Fruit fly (Drosophila melanogaster) whole organism, wandering third instar larva: ENCODE measurements around the gene sala.

Experiments used
- CrebA ChIP-seq: fragments of 200-800 bp; sonication (Bioruptor generic); optimal IDR thresholded peaks from 2 replicates; lab custom pipeline; 2016; ENCODE audit warnings: missing biosample characterization, mild to moderate bottlenecking, missing genetic modification characterization, borderline replicate concordance
- Hnf4 ChIP-seq: fragments of 200-800 bp; sonication (Bioruptor generic); optimal IDR thresholded peaks from 2 replicates; lab custom pipeline; 2016; ENCODE audit warnings: missing biosample characterization, mild to moderate bottlenecking, missing genetic modification characterization
- Hr83 ChIP-seq: fragments of 200-300 bp; sonication (Bioruptor generic); optimal IDR thresholded peaks from 2 replicates; lab custom pipeline; 2016; ENCODE audit warnings: missing biosample characterization, mild to moderate bottlenecking, missing genetic modification characterization, moderate library complexity; ENCODE audit not compliant: poor library complexity, severe bottlenecking
- Mio ChIP-seq: sonication (Bioruptor generic); optimal IDR thresholded peaks from 2 replicates; lab custom pipeline; 2016; ENCODE audit warnings: missing biosample characterization, missing genetic modification characterization
- Myc ChIP-seq: fragments of >200 bp; optimal IDR thresholded peaks from 2 replicates; lab custom pipeline; 2017
- OdsH ChIP-seq: fragments of 200-800 bp; sonication (Bioruptor generic); optimal IDR thresholded peaks from 2 replicates; lab custom pipeline; 2016; ENCODE audit warnings: missing biosample characterization, mild to moderate bottlenecking, missing genetic modification characterization
- jim ChIP-seq: fragments of 175-275, 200-325 bp; sonication (Bioruptor generic); optimal IDR thresholded peaks from 2 replicates; lab custom pipeline; 2016; ENCODE audit warnings: missing biosample characterization, mild to moderate bottlenecking, missing genetic modification characterization
- psq ChIP-seq: fragments of 200-800 bp; sonication (Bioruptor generic); optimal IDR thresholded peaks from 3 replicates; lab custom pipeline; 2017; ENCODE audit warnings: missing biosample characterization, mild to moderate bottlenecking, missing genetic modification characterization, moderate library complexity
- sage ChIP-seq: fragments of 200-800 bp; sonication (Bioruptor generic); optimal IDR thresholded peaks from 2 replicates; lab custom pipeline; 2016; ENCODE audit warnings: missing biosample characterization, mild to moderate bottlenecking, missing genetic modification characterization

dm6 chr2L:11493933-11494332 is 9.4 kb downstream of the sala start:
- TF ChIP-seq OdsH (no peak), CrebA (GFP tag; lab: Kevin White, UChicago) (no peak), Hr83 (GFP tag; lab: Kevin White, UChicago) (no peak), Hnf4 (GFP tag; lab: Kevin White, UChicago) (no peak), sage (GFP tag; lab: Kevin White, UChicago) (no peak), Myc (no peak), psq (no peak), jim (GFP tag; lab: Kevin White, UChicago) (no peak), Mio (GFP tag; lab: Kevin White, UChicago) (no peak)
